Worm (Caenorhabditis elegans) whole organism, late embryonic: ENCODE results near the gene nhr-275.

Experiments
- Y22D7AL.16 ChIP-seq: sonication (generic microtip); optimal IDR thresholded peaks from 2 replicates; lab custom pipeline; 2016; ENCODE audit warnings: missing genetic modification characterization, missing compliant biosample characterization
- ceh-31 ChIP-seq: sonication (generic microtip); optimal IDR thresholded peaks from 2 replicates; lab custom pipeline; 2016; ENCODE audit warnings: missing genetic modification characterization, missing compliant biosample characterization
- ceh-6 ChIP-seq: fragments of 200-800 bp; sonication (Bioruptor generic); optimal IDR thresholded peaks from 2 replicates; lab custom pipeline; 2018; ENCODE audit warnings: mild to moderate bottlenecking, missing genetic modification characterization, missing compliant biosample characterization
- ceh-9 ChIP-seq: sonication (generic microtip); optimal IDR thresholded peaks from 2 replicates; lab custom pipeline; 2016; ENCODE audit warnings: mild to moderate bottlenecking, missing genetic modification characterization, inconsistent platforms, missing compliant biosample characterization
- dmd-4 ChIP-seq: sonication (generic microtip); optimal IDR thresholded peaks from 2 replicates; lab custom pipeline; 2016; ENCODE audit warnings: borderline replicate concordance, missing genetic modification characterization, missing compliant biosample characterization
- dve-1 ChIP-seq: sonication (generic microtip); optimal IDR thresholded peaks from 2 replicates; lab custom pipeline; 2017; ENCODE audit warnings: antibody characterized with exemption, mild to moderate bottlenecking, missing genetic modification characterization, missing compliant biosample characterization
- fkh-10 ChIP-seq: fragments of 150-350 bp; optimal IDR thresholded peaks from 2 replicates; lab custom pipeline; 2014; ENCODE audit warnings: missing biosample characterization, missing genetic modification reagents, missing genetic modification characterization
- fkh-6 ChIP-seq: sonication (generic microtip); optimal IDR thresholded peaks from 2 replicates; lab custom pipeline; 2016; ENCODE audit warnings: missing genetic modification characterization, missing compliant biosample characterization
- hlh-13 ChIP-seq: fragments of 200-800 bp; sonication (Bioruptor generic); optimal IDR thresholded peaks from 2 replicates; lab custom pipeline; 2018; ENCODE audit warnings: mild to moderate bottlenecking, missing genetic modification characterization, missing compliant biosample characterization
- hlh-30 ChIP-seq: sonication (generic microtip); optimal IDR thresholded peaks from 2 replicates; lab custom pipeline; 2017; ENCODE audit warnings: antibody characterized with exemption, missing genetic modification characterization, missing compliant biosample characterization; ENCODE audit not compliant: insufficient read depth
- lin-11 ChIP-seq: fragments of 200-800 bp; sonication (Bioruptor generic); optimal IDR thresholded peaks from 2 replicates; lab custom pipeline; 2018; ENCODE audit warnings: mild to moderate bottlenecking, missing genetic modification characterization, missing compliant biosample characterization
- pha-4 ChIP-seq: fragments of 150-350 bp; optimal IDR thresholded peaks from 2 replicates; lab custom pipeline; 2018; ENCODE audit warnings: missing biosample characterization, missing genetic modification reagents, missing genetic modification characterization
- rnt-1 ChIP-seq: sonication (generic microtip); optimal IDR thresholded peaks from 2 replicates; lab custom pipeline; 2016; ENCODE audit warnings: missing genetic modification characterization, missing compliant biosample characterization
- unc-42 ChIP-seq: sonication (generic microtip); optimal IDR thresholded peaks from 2 replicates; lab custom pipeline; 2016; ENCODE audit warnings: missing genotype, missing genetic modification characterization, missing compliant biosample characterization

- TF ChIP-seq dve-1 (no peak), fkh-6 (no peak), dmd-4 (tag; lab: Kevin White, UChicago) (no peak), pha-4 (no peak), rnt-1 (tag; lab: Kevin White, UChicago) (no peak), ceh-31 (tag; lab: Kevin White, UChicago) (no peak), fkh-10 (GFP tag; lab: Kevin White, UChicago) (no peak), ceh-6 (GFP tag; lab: Kevin White, UChicago) (no peak), lin-11 (tag; lab: Kevin White, UChicago) (no peak), hlh-30 (tag; lab: Kevin White, UChicago) (no peak), unc-42 (no peak), ceh-9 (no peak), Y22D7AL.16 (tag; lab: Kevin White, UChicago) (no peak), hlh-13 (no peak)
Measured at ce11 chrV:2306383-2306782, 39.5 kb upstream of the nhr-275 start.
